Worm (Caenorhabditis elegans) whole organism, L4 larva: Measurements from ENCODE around the gene mig-13.

ENCODE experiments used
- D1046.2 ChIP-seq: fragments of 200-800 bp; sonication (Bioruptor generic); IDR thresholded peaks from 2 replicates; pipeline ENCODE4 v1.3.6; 2022; ENCODE audit warnings: missing genetic modification characterization, missing compliant biosample characterization
- F10B5.3 ChIP-seq: sonication (generic microtip); optimal IDR thresholded peaks from 2 replicates; lab custom pipeline; 2016; ENCODE audit warnings: mild to moderate bottlenecking, missing genetic modification characterization, missing compliant biosample characterization
- R02D3.7 ChIP-seq: fragments of 150-350 bp; sonication (generic microtip); optimal IDR thresholded peaks from 3 replicates; lab custom pipeline; 2014; ENCODE audit warnings: missing biosample characterization, missing genetic modification characterization
- T20F7.1 ChIP-seq: fragments of 200-800 bp; sonication (Bioruptor generic); optimal IDR thresholded peaks from 2 replicates; lab custom pipeline; 2018; ENCODE audit warnings: mild to moderate bottlenecking, missing genetic modification characterization, missing compliant biosample characterization
- Y105C5A.15 ChIP-seq: fragments of 200-800 bp; sonication (Bioruptor generic); IDR thresholded peaks from 2 replicates; pipeline ENCODE4 v1.3.6; 2022; ENCODE audit warnings: missing genetic modification characterization, missing compliant biosample characterization
- Y75B8A.6 ChIP-seq: fragments of 200-800 bp; sonication (Bioruptor generic); IDR thresholded peaks from 2 replicates; pipeline ENCODE4 v1.3.6; 2022; ENCODE audit warnings: missing genetic modification reagents, missing genetic modification characterization, missing compliant biosample characterization
- ZK337.2 ChIP-seq: fragments of 200-800 bp; sonication (Bioruptor generic); IDR thresholded peaks from 2 replicates; pipeline ENCODE4 v1.3.6; 2022; ENCODE audit warnings: missing genetic modification reagents, missing genetic modification characterization, missing compliant biosample characterization
- aha-1 ChIP-seq: fragments of 150-350 bp; peaks from one replicate; lab custom pipeline; 2014; ENCODE audit warnings: missing biosample characterization, missing genetic modification characterization
- ama-1 ChIP-seq: fragments of 150-350 bp; optimal IDR thresholded peaks from 2 replicates; lab custom pipeline; 2014; ENCODE audit warnings: inconsistent platforms, mixed read lengths
- arid-1 ChIP-seq: fragments of 200-800 bp; sonication (Bioruptor generic); conservative IDR thresholded peaks from 2 replicates; pipeline ENCODE4 v1.3.6; 2022; ENCODE audit warnings: missing genetic modification reagents, missing genetic modification characterization, missing compliant biosample characterization
- ceh-28 ChIP-seq: fragments of 150-350 bp; optimal IDR thresholded peaks from 2 replicates; lab custom pipeline; 2014; ENCODE audit warnings: missing biosample characterization, missing genetic modification reagents, missing genetic modification characterization
- ceh-32 ChIP-seq: sonication (generic microtip); optimal IDR thresholded peaks from 2 replicates; lab custom pipeline; 2016; ENCODE audit warnings: mild to moderate bottlenecking, missing genetic modification characterization, missing compliant biosample characterization; ENCODE audit not compliant: poor library complexity
- ceh-44 ChIP-seq: fragments of 200-800 bp; sonication (Bioruptor generic); IDR thresholded peaks from 2 replicates; pipeline ENCODE4 v1.3.6; 2022; ENCODE audit warnings: missing genetic modification reagents, missing genetic modification characterization, missing compliant biosample characterization
- ces-1 ChIP-seq: fragments of 150-350 bp; sonication (generic microtip); optimal IDR thresholded peaks from 4 replicates; lab custom pipeline; 2014; ENCODE audit warnings: missing biosample characterization, missing genetic modification reagents, missing genetic modification characterization
- cey-2 ChIP-seq: sonication (generic microtip); optimal IDR thresholded peaks from 3 replicates; lab custom pipeline; 2017; ENCODE audit warnings: missing genetic modification characterization, mild to moderate bottlenecking, missing compliant biosample characterization, antibody characterized with exemption, borderline replicate concordance; ENCODE audit not compliant: insufficient read depth
- daf-16 ChIP-seq, 3 experiments: sonication (generic microtip); optimal IDR thresholded peaks; 2 replicates each; lab custom pipeline; 2016 to 2017; ENCODE audit warnings: missing genetic modification characterization in 3 of 3, missing genetic modification reagents in 3 of 3, mild to moderate bottlenecking in 2 of 3, missing compliant biosample characterization in 2 of 3, missing biosample characterization in 1 of 3, moderate library complexity in 1 of 3
- daf-8 ChIP-seq: fragments of 200-800 bp; sonication (Bioruptor generic); IDR thresholded peaks from 2 replicates; pipeline ENCODE4 v1.3.6; 2022; ENCODE audit warnings: missing genetic modification characterization, missing compliant biosample characterization
- dmd-6 ChIP-seq: fragments of 200-800 bp; sonication (Bioruptor generic); IDR thresholded peaks from 2 replicates; pipeline ENCODE4 v1.3.6; 2022; ENCODE audit warnings: missing genetic modification reagents, missing genetic modification characterization, missing compliant biosample characterization
- dmd-8 ChIP-seq: fragments of 200-800 bp; sonication (Bioruptor generic); IDR thresholded peaks from 2 replicates; pipeline ENCODE4 v1.3.6; 2022; ENCODE audit warnings: missing genetic modification characterization, missing compliant biosample characterization
- dve-1 ChIP-seq: sonication (generic microtip); optimal IDR thresholded peaks from 2 replicates; lab custom pipeline; 2017; ENCODE audit warnings: antibody characterized with exemption, mild to moderate bottlenecking, missing genetic modification characterization, missing compliant biosample characterization; ENCODE audit not compliant: insufficient read depth
- fkh-10 ChIP-seq: fragments of 150-350 bp; optimal IDR thresholded peaks from 2 replicates; lab custom pipeline; 2014; ENCODE audit warnings: missing biosample characterization, missing genetic modification reagents, missing genetic modification characterization
- fos-1 ChIP-seq: fragments of 150-350 bp; optimal IDR thresholded peaks from 2 replicates; lab custom pipeline; 2014; ENCODE audit warnings: missing biosample characterization, missing genetic modification characterization
- hif-1 ChIP-seq, 2 experiments: sonication (generic microtip); optimal IDR thresholded peaks; 2 replicates each; lab custom pipeline; 2016 to 2017; ENCODE audit warnings: missing compliant biosample characterization in 2 of 2, missing genetic modification characterization in 2 of 2, missing genetic modification reagents in 2 of 2, missing genotype in 2 of 2, mild to moderate bottlenecking in 1 of 2
- hlh-11 ChIP-seq: fragments of 200-800 bp; sonication (Bioruptor generic); optimal IDR thresholded peaks from 2 replicates; lab custom pipeline; 2018; ENCODE audit warnings: mild to moderate bottlenecking, missing genetic modification characterization, missing compliant biosample characterization
- hlh-30 ChIP-seq: sonication (generic microtip); optimal IDR thresholded peaks from 2 replicates; lab custom pipeline; 2017; ENCODE audit warnings: antibody characterized with exemption, mild to moderate bottlenecking, missing genetic modification characterization, missing compliant biosample characterization; ENCODE audit not compliant: insufficient read depth
- hmg-1.1 ChIP-seq: fragments of 200-800 bp; sonication (Bioruptor generic); IDR thresholded peaks from 2 replicates; pipeline ENCODE4 v1.3.6; 2022; ENCODE audit warnings: missing genetic modification reagents, missing genetic modification characterization, missing compliant biosample characterization
- jun-1 ChIP-seq: fragments of 150-350 bp; optimal IDR thresholded peaks from 2 replicates; lab custom pipeline; 2014; ENCODE audit warnings: missing biosample characterization, missing genetic modification reagents, missing genetic modification characterization
- lin-39 ChIP-seq: fragments of 150-350 bp; optimal IDR thresholded peaks from 2 replicates; lab custom pipeline; 2014; ENCODE audit warnings: missing biosample characterization, missing genetic modification reagents, missing genetic modification characterization
- lsy-2 ChIP-seq, 2 experiments: fragments of 150-350 bp in 1 of 2; sonication (generic microtip) in 1 of 2; optimal IDR thresholded peaks; 2 replicates each; lab custom pipeline; 2014 to 2017; ENCODE audit warnings: missing biosample characterization in 2 of 2, missing genetic modification characterization in 2 of 2
- mdl-1 ChIP-seq, 2 experiments: fragments of 150-350 bp in 1 of 2; sonication (generic microtip) in 1 of 2; optimal IDR thresholded peaks; 2 replicates each; lab custom pipeline; 2014 to 2017; ENCODE audit warnings: missing biosample characterization in 2 of 2, missing genetic modification characterization in 2 of 2
- mdt-29 ChIP-seq: fragments of 200-800 bp; sonication (Bioruptor generic); IDR thresholded peaks from 2 replicates; pipeline ENCODE4 v1.3.6; 2022; ENCODE audit warnings: missing genetic modification reagents, missing genetic modification characterization, missing compliant biosample characterization
- mep-1 ChIP-seq: fragments of 150-350 bp; sonication (generic microtip); optimal IDR thresholded peaks from 3 replicates; lab custom pipeline; 2014; ENCODE audit warnings: missing biosample characterization, missing genetic modification characterization
- mes-2 ChIP-seq: sonication (generic microtip); optimal IDR thresholded peaks from 2 replicates; lab custom pipeline; 2016; ENCODE audit warnings: missing genotype, mild to moderate bottlenecking, missing genetic modification characterization, missing compliant biosample characterization; ENCODE audit not compliant: poor library complexity, severe bottlenecking
- mxl-2 ChIP-seq: fragments of 200-800 bp; sonication (Bioruptor generic); conservative IDR thresholded peaks from 2 replicates; pipeline ENCODE4 v1.3.6; 2022; ENCODE audit warnings: missing genetic modification reagents, missing genetic modification characterization, missing compliant biosample characterization
- nhr-10 ChIP-seq: fragments of 150-350 bp; optimal IDR thresholded peaks from 2 replicates; lab custom pipeline; 2014; ENCODE audit warnings: missing biosample characterization, missing genetic modification characterization
- nhr-102 ChIP-seq: sonication (generic microtip); optimal IDR thresholded peaks from 2 replicates; lab custom pipeline; 2016; ENCODE audit warnings: mild to moderate bottlenecking, missing genetic modification characterization, moderate library complexity, missing compliant biosample characterization
- nhr-237 ChIP-seq: sonication (generic microtip); optimal IDR thresholded peaks from 2 replicates; lab custom pipeline; 2017; ENCODE audit warnings: missing biosample characterization, missing genetic modification characterization
- nhr-77 ChIP-seq: fragments of 150-350 bp; optimal IDR thresholded peaks from 2 replicates; lab custom pipeline; 2014; ENCODE audit warnings: missing biosample characterization, missing genetic modification characterization
- pha-4 ChIP-seq, 2 experiments: fragments of 150-350 bp in 1 of 2; fragments of 200-800 bp in 1 of 2; sonication (Bioruptor generic) in 1 of 2; IDR thresholded peaks in 1 of 2; optimal IDR thresholded peaks in 1 of 2; 2 replicates each; pipeline versions ENCODE4 v1.3.6 to Lab custom; 2014 to 2022; ENCODE audit warnings: missing genetic modification characterization in 2 of 2, missing genetic modification reagents in 2 of 2, missing biosample characterization in 1 of 2, missing compliant biosample characterization in 1 of 2
- saeg-2 ChIP-seq: fragments of 200-800 bp; sonication (Bioruptor generic); IDR thresholded peaks from 2 replicates; pipeline ENCODE4 v1.3.6; 2022; ENCODE audit warnings: missing genetic modification reagents, missing genetic modification characterization, missing compliant biosample characterization
- set-16 ChIP-seq: fragments of 200-800 bp; sonication (Bioruptor generic); IDR thresholded peaks from 2 replicates; pipeline ENCODE4 v1.3.6; 2022; ENCODE audit warnings: missing genetic modification reagents, missing genetic modification characterization, missing compliant biosample characterization
- snpc-4 ChIP-seq: fragments of 150-350 bp; optimal IDR thresholded peaks from 2 replicates; lab custom pipeline; 2014; ENCODE audit warnings: missing biosample characterization, missing genetic modification characterization
- spr-1 ChIP-seq: sonication (generic microtip); optimal IDR thresholded peaks from 2 replicates; lab custom pipeline; 2016; ENCODE audit warnings: mild to moderate bottlenecking, missing genetic modification characterization, missing compliant biosample characterization
- unc-130 ChIP-seq: sonication (generic microtip); optimal IDR thresholded peaks from 2 replicates; lab custom pipeline; 2016; ENCODE audit warnings: missing genetic modification reagents, missing genetic modification characterization, missing compliant biosample characterization
- unc-62 ChIP-seq, 3 experiments: fragments of 150-350 bp in 1 of 3; sonication (generic microtip); optimal IDR thresholded peaks in 2 of 3; peaks in 1 of 3; 1 replicate in 1 of 3; 2 replicates in 2 of 3; lab custom pipeline; 2014 to 2017; ENCODE audit warnings: missing biosample characterization in 3 of 3, missing genetic modification characterization in 3 of 3, missing genetic modification reagents in 3 of 3, missing genotype in 1 of 3
- vab-7 ChIP-seq: fragments of 200-800 bp; sonication (Bioruptor generic); IDR thresholded peaks from 2 replicates; pipeline ENCODE4 v1.3.6; 2022; ENCODE audit warnings: missing genetic modification reagents, missing genetic modification characterization, missing compliant biosample characterization
- zag-1 ChIP-seq: fragments of 150-350 bp; optimal IDR thresholded peaks from 2 replicates; lab custom pipeline; 2014; ENCODE audit warnings: missing biosample characterization, missing genetic modification characterization
- zfp-2 ChIP-seq: sonication (generic microtip); optimal IDR thresholded peaks from 2 replicates; lab custom pipeline; 2016; ENCODE audit warnings: mild to moderate bottlenecking, missing genetic modification characterization, missing compliant biosample characterization
- zfp-3 ChIP-seq: fragments of 200-800 bp; sonication (Bioruptor generic); conservative IDR thresholded peaks from 2 replicates; pipeline ENCODE4 v1.3.6; 2022; ENCODE audit warnings: missing genetic modification reagents, missing genetic modification characterization, missing compliant biosample characterization
- ztf-11 ChIP-seq: fragments of 150-350 bp; optimal IDR thresholded peaks from 2 replicates; lab custom pipeline; 2014; ENCODE audit warnings: missing biosample characterization, missing genetic modification characterization

The mig-13 gene

ce11 chrX:4818252-4818651 lies 18.3 kb upstream of the mig-13 start, which contains the start of gene R08E3.3:
TSS of gene R08E3.3 (plus strand) at chrX:4818593.
- no peak for TF ChIP-seq arid-1 (GFP tag; lab: Robert Waterston, UW)
- TF ChIP-seq dmd-6: no peak
- TF ChIP-seq Y75B8A.6 (GFP tag; lab: Robert Waterston, UW): no peak
- no peak for TF ChIP-seq nhr-10
- no peak for TF ChIP-seq T20F7.1 (GFP tag; lab: Kevin White, UChicago)
- TF ChIP-seq mep-1: peak; percentile 39
- TF ChIP-seq ceh-32 (tag; lab: Kevin White, UChicago): no peak
- no peak for TF ChIP-seq ZK337.2 (GFP tag; lab: Robert Waterston, UW)
- no peak for TF ChIP-seq jun-1 (tag; lab: Kevin White, UChicago)
- no peak for TF ChIP-seq hlh-11 (tag; lab: Kevin White, UChicago)
- no peak for TF ChIP-seq unc-130
- TF ChIP-seq lsy-2 (tag; optimal IDR thresholded peaks at IDR 0.05; lab: Kevin White, UChicago): peak; percentile 72 to 98
- TF ChIP-seq daf-16 (GFP tag; optimal IDR thresholded peaks at IDR 0.05; lab: Kevin White, UChicago): no peak
- peak; percentile 85 for TF ChIP-seq daf-16 (tag; optimal IDR thresholded peaks at IDR 0.05; lab: Kevin White, UChicago)
- no peak for TF ChIP-seq lin-39 (tag; lab: Kevin White, UChicago)
- TF ChIP-seq F10B5.3 (tag; lab: Kevin White, UChicago): no peak
- no peak for TF ChIP-seq aha-1 (tag; lab: Kevin White, UChicago)
- TF ChIP-seq Y105C5A.15: no peak
- TF ChIP-seq hif-1 (tag; optimal IDR thresholded peaks at IDR 0.05; lab: Kevin White, UChicago): no peak
- no peak for TF ChIP-seq ces-1
- peak; percentile 56 for TF ChIP-seq dve-1 (tag; lab: Kevin White, UChicago)
- peak; percentile 24 for TF ChIP-seq mes-2 (tag; lab: Kevin White, UChicago)
- TF ChIP-seq ceh-28 (tag; lab: Kevin White, UChicago): no peak
- TF ChIP-seq spr-1 (tag; lab: Kevin White, UChicago): no peak
- TF ChIP-seq ama-1 (lab: Kevin White, UChicago): no peak
- no peak for TF ChIP-seq unc-62 (GFP tag; optimal IDR thresholded peaks at IDR 0.05 in 1 of 2; lab: Kevin White, UChicago)
- TF ChIP-seq unc-62 (tag; optimal IDR thresholded peaks at IDR 0.05; lab: Kevin White, UChicago): no peak
- TF ChIP-seq set-16 (GFP tag; lab: Robert Waterston, UW): no peak
- TF ChIP-seq dmd-8 (GFP tag; lab: Robert Waterston, UW): no peak
- TF ChIP-seq cey-2 (tag; lab: Kevin White, UChicago): no peak
- no peak for TF ChIP-seq zfp-3 (GFP tag; lab: Robert Waterston, UW)
- TF ChIP-seq mdl-1 (tag; optimal IDR thresholded peaks at IDR 0.05; lab: Kevin White, UChicago): no peak
- no peak for TF ChIP-seq ztf-11 (tag; lab: Kevin White, UChicago)
- no peak for TF ChIP-seq R02D3.7
- no peak for TF ChIP-seq fos-1 (tag; lab: Kevin White, UChicago)
- TF ChIP-seq mxl-2 (GFP tag; lab: Robert Waterston, UW): no peak
- no peak for TF ChIP-seq zfp-2 (tag; lab: Kevin White, UChicago)
- no peak for TF ChIP-seq saeg-2 (GFP tag; lab: Robert Waterston, UW)
- TF ChIP-seq vab-7 (GFP tag; lab: Robert Waterston, UW): no peak
- TF ChIP-seq nhr-102: no peak
- no peak for TF ChIP-seq D1046.2 (GFP tag; lab: Robert Waterston, UW)
- no peak for TF ChIP-seq fkh-10 (GFP tag; lab: Kevin White, UChicago)
- peak; percentile 33 for TF ChIP-seq hlh-30
- no peak for TF ChIP-seq mdt-29 (GFP tag; lab: Robert Waterston, UW)
- TF ChIP-seq hmg-1.1: 0 out of 2 replicates have a peak, but pooled peaks have one; percentile 30
- TF ChIP-seq daf-8 (GFP tag; lab: Robert Waterston, UW): no peak
- TF ChIP-seq snpc-4 (tag; lab: Kevin White, UChicago): no peak
- no peak for TF ChIP-seq pha-4 (GFP tag; IDR thresholded peaks at IDR 0.05; lab: Robert Waterston, UW)
- no peak for TF ChIP-seq pha-4 (tag; optimal IDR thresholded peaks at IDR 0.05; lab: Kevin White, UChicago)
- TF ChIP-seq zag-1 (tag; lab: Kevin White, UChicago): no peak
- TF ChIP-seq nhr-77 (tag; lab: Kevin White, UChicago): no peak
- no peak for TF ChIP-seq nhr-237 (tag; lab: Kevin White, UChicago)
- TF ChIP-seq ceh-44 (GFP tag; lab: Robert Waterston, UW): no peak
